Worm (Caenorhabditis elegans): Measurements from ENCODE around the gene H38K22.6.

Gene H38K22.6

ce11 chrIII:4309303-4309702 is 10.9 kb upstream of the H38K22.6 start:
- TF ChIP-seq ceh-43 (GFP tag; optimal IDR thresholded peaks at IDR 0.05) = no peak

ce11 chrIII:4313061-4313962 is 6.9 kb upstream of the H38K22.6 start, which contains the start of the genes evl-14 and dcn-1:
Gene evl-14, minus strand, starts transcription at chrIII:4313128.
Gene dcn-1, plus strand, starts transcription at chrIII:4313912.
- TF ChIP-seq mab-5 (tag; optimal IDR thresholded peaks at IDR 0.05) = no peak
- no peak for TF ChIP-seq drap-1 (GFP tag; optimal IDR thresholded peaks at IDR 0.05)
- peak; percentile 68 for TF ChIP-seq lsy-2 (tag; optimal IDR thresholded peaks at IDR 0.05)
- TF ChIP-seq nhr-28 (tag; optimal IDR thresholded peaks at IDR 0.05) = no peak
- TF ChIP-seq ztf-11 (tag; optimal IDR thresholded peaks at IDR 0.05) = no peak
- TF ChIP-seq nhr-237 (tag; optimal IDR thresholded peaks at IDR 0.05) = peak; percentile 74
- TF ChIP-seq hlh-1 (tag; optimal IDR thresholded peaks at IDR 0.05) = peak; percentile 34
- TF ChIP-seq zip-8 (tag; optimal IDR thresholded peaks at IDR 0.05) = peak; percentile 67
- no peak for TF ChIP-seq unc-120 (tag; optimal IDR thresholded peaks at IDR 0.05; ENCODE audit: poor library complexity, severe bottlenecking)
- no peak for TF ChIP-seq unc-39 (tag; optimal IDR thresholded peaks at IDR 0.05)
- TF ChIP-seq sptf-1 (tag; optimal IDR thresholded peaks at IDR 0.05) = no peak
- no peak for TF ChIP-seq elt-3 (tag; optimal IDR thresholded peaks at IDR 0.05)
- no peak for TF ChIP-seq snpc-4 (tag; optimal IDR thresholded peaks at IDR 0.05)
- no peak for TF ChIP-seq lin-13 (tag; optimal IDR thresholded peaks at IDR 0.05)
- TF ChIP-seq unc-62 (GFP tag; optimal IDR thresholded peaks at IDR 0.05) = no peak
- peak; percentile 59 for TF ChIP-seq pha-4 (tag; optimal IDR thresholded peaks at IDR 0.05)
- no peak for TF ChIP-seq mls-2 (tag; optimal IDR thresholded peaks at IDR 0.05)
- TF ChIP-seq blmp-1 (tag; optimal IDR thresholded peaks at IDR 0.05) = no peak
- no peak for TF ChIP-seq nhr-76 (tag; optimal IDR thresholded peaks at IDR 0.05)
- peak; percentile 76 for TF ChIP-seq ceh-39 (tag; optimal IDR thresholded peaks at IDR 0.05)
- TF ChIP-seq flh-1 (GFP tag; optimal IDR thresholded peaks at IDR 0.05) = no peak
- TF ChIP-seq tbx-8 (GFP tag; optimal IDR thresholded peaks at IDR 0.05) = no peak
- TF ChIP-seq ham-2 (GFP tag; optimal IDR thresholded peaks at IDR 0.05) = no peak
- TF ChIP-seq elt-1 (tag; optimal IDR thresholded peaks at IDR 0.05; ENCODE audit: borderline replicate concordance, insufficient read depth) = no peak
- no peak for TF ChIP-seq cnd-1 (tag; optimal IDR thresholded peaks at IDR 0.05)
- no peak for TF ChIP-seq lin-32 (GFP tag; optimal IDR thresholded peaks at IDR 0.05)
- no peak for TF ChIP-seq bed-3 (GFP tag; optimal IDR thresholded peaks at IDR 0.05)
- TF ChIP-seq nhr-2 (tag; optimal IDR thresholded peaks at IDR 0.05) = no peak
- no peak for TF ChIP-seq ceh-43 (GFP tag; optimal IDR thresholded peaks at IDR 0.05)
- no peak for TF ChIP-seq ceh-83 (GFP tag; optimal IDR thresholded peaks at IDR 0.05)
- TF ChIP-seq mep-1 (tag; optimal IDR thresholded peaks at IDR 0.05) = peak; percentile 39
- peak; percentile 59 for TF ChIP-seq ces-1 (GFP tag; optimal IDR thresholded peaks at IDR 0.05)
- no peak for TF ChIP-seq sem-2 (GFP tag; optimal IDR thresholded peaks at IDR 0.05)
- no peak for TF ChIP-seq M03D4.4 (tag; optimal IDR thresholded peaks at IDR 0.05)
- no peak for TF ChIP-seq nhr-12 (tag; optimal IDR thresholded peaks at IDR 0.05)

ce11 chrIII:4314502-4314901 is 5.7 kb upstream of the H38K22.6 start:
- TF ChIP-seq blmp-1 (tag; optimal IDR thresholded peaks at IDR 0.05) = no peak
- TF ChIP-seq flh-1 (GFP tag; optimal IDR thresholded peaks at IDR 0.05) = no peak
- TF ChIP-seq ztf-11 (tag; optimal IDR thresholded peaks at IDR 0.05) = no peak
- TF ChIP-seq sem-2 (GFP tag; optimal IDR thresholded peaks at IDR 0.05) = no peak
- TF ChIP-seq nhr-76 (tag; optimal IDR thresholded peaks at IDR 0.05) = no peak
- TF ChIP-seq ces-1 (GFP tag; optimal IDR thresholded peaks at IDR 0.05) = no peak
- no peak for TF ChIP-seq mep-1 (tag; optimal IDR thresholded peaks at IDR 0.05)
- no peak for TF ChIP-seq ceh-39 (tag; optimal IDR thresholded peaks at IDR 0.05)
- TF ChIP-seq pha-4 (tag; optimal IDR thresholded peaks at IDR 0.05) = no peak
- no peak for TF ChIP-seq unc-39 (tag; optimal IDR thresholded peaks at IDR 0.05)
- no peak for TF ChIP-seq elt-3 (tag; optimal IDR thresholded peaks at IDR 0.05)
- TF ChIP-seq ham-2 (GFP tag; optimal IDR thresholded peaks at IDR 0.05) = no peak
- TF ChIP-seq hlh-1 (tag; optimal IDR thresholded peaks at IDR 0.05) = no peak
- no peak for TF ChIP-seq snpc-4 (tag; optimal IDR thresholded peaks at IDR 0.05)
- no peak for TF ChIP-seq mab-5 (tag; optimal IDR thresholded peaks at IDR 0.05)
- TF ChIP-seq lin-32 (GFP tag; optimal IDR thresholded peaks at IDR 0.05) = no peak
- TF ChIP-seq mls-2 (tag; optimal IDR thresholded peaks at IDR 0.05) = no peak
- no peak for TF ChIP-seq nhr-237 (tag; optimal IDR thresholded peaks at IDR 0.05)
- no peak for TF ChIP-seq lsy-2 (tag; optimal IDR thresholded peaks at IDR 0.05)
- no peak for TF ChIP-seq drap-1 (GFP tag; optimal IDR thresholded peaks at IDR 0.05)

Measured in whole organism, mixed stage, embryonic.